Worm (Caenorhabditis elegans): ENCODE data around the gene ZK757.2.

ZK757.2 gene

ce11 chrIII:9878828-9879227 lies at the start of gene ZK757.2:
Gene ZK757.2 (minus strand): TSS chrIII:9878928.
- no peak for TF ChIP-seq tbx-37 (GFP tag; conservative IDR thresholded peaks at IDR 0.05)
- TF ChIP-seq ama-1 (optimal IDR thresholded peaks at IDR 0.05), result no peak
- no peak for TF ChIP-seq ets-7 (tag; optimal IDR thresholded peaks at IDR 0.05)
- TF ChIP-seq aly-1 (tag; optimal IDR thresholded peaks at IDR 0.05), result no peak
- no peak for TF ChIP-seq hmbx-1 (tag; optimal IDR thresholded peaks at IDR 0.05)
- no peak for TF ChIP-seq F13C5.2 (tag; optimal IDR thresholded peaks at IDR 0.05)
- no peak for TF ChIP-seq tra-4 (tag; optimal IDR thresholded peaks at IDR 0.05)
- no peak for TF ChIP-seq sea-1 (GFP tag; conservative IDR thresholded peaks at IDR 0.05)
- no peak for TF ChIP-seq hmg-4 (GFP tag; optimal IDR thresholded peaks at IDR 0.05)
- TF ChIP-seq hnd-1 (tag; optimal IDR thresholded peaks at IDR 0.05), result no peak
- TF ChIP-seq scrt-1 (GFP tag; IDR thresholded peaks at IDR 0.05), result no peak
- no peak for TF ChIP-seq ceh-13 (GFP tag; optimal IDR thresholded peaks at IDR 0.05)
- TF ChIP-seq pes-1 (GFP tag; IDR thresholded peaks at IDR 0.05), result no peak
- TF ChIP-seq B0310.2 (tag; optimal IDR thresholded peaks at IDR 0.05), result no peak
- TF ChIP-seq ceh-36 (tag; optimal IDR thresholded peaks at IDR 0.05), result no peak

- TF ChIP-seq flt-1 (GFP tag; IDR thresholded peaks at IDR 0.05) (no peak), tbx-11 (GFP tag; IDR thresholded peaks at IDR 0.05) (no peak), ama-1 (optimal IDR thresholded peaks at IDR 0.05) (no peak), sea-1 (GFP tag; conservative IDR thresholded peaks at IDR 0.05) (no peak), ceh-36 (tag; optimal IDR thresholded peaks at IDR 0.05) (no peak), hnd-1 (tag; optimal IDR thresholded peaks at IDR 0.05) (no peak), F13C5.2 (tag; optimal IDR thresholded peaks at IDR 0.05) (no peak)
These were observed 48.6 kb upstream of the ZK757.2 start, which contains the start of gene ttr-2 for ce11 chrIII:9927378-9927777. Gene ttr-2 (plus strand): TSS chrIII:9927769.

DNA sequence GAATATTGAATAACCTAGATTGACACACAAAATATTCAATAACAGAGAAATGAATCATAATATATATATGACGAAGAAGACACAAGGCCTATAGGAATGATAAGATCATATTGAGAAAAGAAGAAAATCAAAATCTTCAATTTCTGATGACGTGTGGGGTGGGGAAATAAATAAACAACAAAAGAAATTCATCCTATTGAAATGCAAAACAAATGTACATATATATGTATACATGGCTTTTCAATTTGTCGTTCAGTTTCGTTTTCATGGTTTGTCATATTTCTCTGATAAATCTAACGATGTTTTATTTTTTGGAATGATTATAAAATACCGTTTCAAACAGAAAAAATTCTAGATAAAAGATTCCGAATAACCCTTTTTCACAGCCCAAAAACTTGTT lies 47.9 kb upstream of the ZK757.2 start, which contains the start of gene ttr-3:
TSS of gene ttr-3 (minus strand) at position 101 of the 400 bp plus-strand sequence.
- TF ChIP-seq ceh-13 (GFP tag; optimal IDR thresholded peaks at IDR 0.05) (no peak), tra-4 (tag; optimal IDR thresholded peaks at IDR 0.05) (no peak), hmg-4 (GFP tag; optimal IDR thresholded peaks at IDR 0.05) (no peak), hmbx-1 (tag; optimal IDR thresholded peaks at IDR 0.05) (no peak), hnd-1 (tag; optimal IDR thresholded peaks at IDR 0.05) (no peak), tbx-11 (GFP tag; IDR thresholded peaks at IDR 0.05) (no peak), ets-7 (tag; optimal IDR thresholded peaks at IDR 0.05) (no peak), tbx-37 (GFP tag; conservative IDR thresholded peaks at IDR 0.05) (no peak), scrt-1 (GFP tag; IDR thresholded peaks at IDR 0.05) (no peak), B0310.2 (tag; optimal IDR thresholded peaks at IDR 0.05) (no peak), flt-1 (GFP tag; IDR thresholded peaks at IDR 0.05) (no peak), ama-1 (optimal IDR thresholded peaks at IDR 0.05) (no peak), pes-1 (GFP tag; IDR thresholded peaks at IDR 0.05) (no peak), aly-1 (tag; optimal IDR thresholded peaks at IDR 0.05) (no peak), sea-1 (GFP tag; conservative IDR thresholded peaks at IDR 0.05) (no peak), F13C5.2 (tag; optimal IDR thresholded peaks at IDR 0.05) (no peak), ceh-36 (tag; optimal IDR thresholded peaks at IDR 0.05) (no peak)

DNA sequence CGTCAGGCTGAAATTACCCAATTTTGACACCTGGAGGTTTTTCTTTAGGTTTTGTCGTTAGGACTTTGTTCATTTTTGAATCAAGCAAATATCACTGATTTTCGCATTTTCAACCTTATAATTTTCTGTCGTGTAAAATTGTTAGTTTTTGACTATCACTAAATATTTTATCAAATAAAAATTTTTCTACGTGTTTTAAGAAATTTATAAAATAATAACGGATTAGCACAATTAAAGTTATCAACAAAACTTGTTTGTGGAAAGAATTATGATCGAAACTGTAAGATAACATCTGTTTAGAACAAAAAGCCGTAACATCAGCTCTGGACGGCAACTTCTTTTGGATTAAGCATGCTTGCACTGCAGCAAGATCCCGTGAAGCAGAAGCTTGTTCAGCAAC lies 44.1 kb upstream of the ZK757.2 start, which contains the start of gene cbp-2:
TSS of gene cbp-2 (plus strand) at position 301 of the 400 bp plus-strand sequence.
- TF ChIP-seq hmbx-1 (tag; optimal IDR thresholded peaks at IDR 0.05), result no peak
- TF ChIP-seq B0310.2 (tag; optimal IDR thresholded peaks at IDR 0.05), result no peak
- TF ChIP-seq sea-1 (GFP tag; conservative IDR thresholded peaks at IDR 0.05), result no peak
- TF ChIP-seq hnd-1 (tag; optimal IDR thresholded peaks at IDR 0.05), result no peak
- no peak for TF ChIP-seq ceh-36 (tag; optimal IDR thresholded peaks at IDR 0.05)
- TF ChIP-seq tbx-37 (GFP tag; conservative IDR thresholded peaks at IDR 0.05), result no peak
- TF ChIP-seq scrt-1 (GFP tag; IDR thresholded peaks at IDR 0.05), result no peak
- TF ChIP-seq ets-7 (tag; optimal IDR thresholded peaks at IDR 0.05), result no peak
- TF ChIP-seq pes-1 (GFP tag; IDR thresholded peaks at IDR 0.05), result no peak
- no peak for TF ChIP-seq ama-1 (optimal IDR thresholded peaks at IDR 0.05)

DNA sequence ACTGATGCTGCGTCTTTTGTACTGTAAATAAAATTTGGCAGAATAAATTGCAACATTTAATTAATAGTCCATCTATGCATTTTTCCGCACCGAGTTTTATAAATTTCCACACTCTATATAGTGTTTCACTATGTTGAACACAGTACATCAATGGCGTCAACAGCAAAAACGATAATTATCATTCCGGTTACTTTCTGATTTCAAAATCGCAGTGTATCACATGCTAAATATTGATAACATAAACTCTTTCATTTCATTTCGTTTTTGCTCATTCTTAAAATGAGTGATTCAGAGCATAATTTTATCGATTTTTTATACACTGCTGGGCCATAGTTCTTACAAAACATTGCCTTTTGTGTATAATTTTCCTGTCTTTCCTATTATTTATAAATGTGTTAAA lies 43.6 kb upstream of the ZK757.2 start:
- TF ChIP-seq tra-4 (tag; optimal IDR thresholded peaks at IDR 0.05) (no peak), hmg-4 (GFP tag; optimal IDR thresholded peaks at IDR 0.05) (no peak), F13C5.2 (tag; optimal IDR thresholded peaks at IDR 0.05) (no peak), ceh-36 (tag; optimal IDR thresholded peaks at IDR 0.05) (no peak), sea-1 (GFP tag; conservative IDR thresholded peaks at IDR 0.05) (no peak), tbx-11 (GFP tag; IDR thresholded peaks at IDR 0.05) (no peak), ets-7 (tag; optimal IDR thresholded peaks at IDR 0.05) (no peak), hnd-1 (tag; optimal IDR thresholded peaks at IDR 0.05) (no peak), flt-1 (GFP tag; IDR thresholded peaks at IDR 0.05) (no peak), hmbx-1 (tag; optimal IDR thresholded peaks at IDR 0.05) (no peak), ama-1 (optimal IDR thresholded peaks at IDR 0.05) (no peak), B0310.2 (tag; optimal IDR thresholded peaks at IDR 0.05) (no peak), scrt-1 (GFP tag; IDR thresholded peaks at IDR 0.05) (no peak), pes-1 (GFP tag; IDR thresholded peaks at IDR 0.05) (no peak), ceh-13 (GFP tag; optimal IDR thresholded peaks at IDR 0.05) (no peak)

DNA sequence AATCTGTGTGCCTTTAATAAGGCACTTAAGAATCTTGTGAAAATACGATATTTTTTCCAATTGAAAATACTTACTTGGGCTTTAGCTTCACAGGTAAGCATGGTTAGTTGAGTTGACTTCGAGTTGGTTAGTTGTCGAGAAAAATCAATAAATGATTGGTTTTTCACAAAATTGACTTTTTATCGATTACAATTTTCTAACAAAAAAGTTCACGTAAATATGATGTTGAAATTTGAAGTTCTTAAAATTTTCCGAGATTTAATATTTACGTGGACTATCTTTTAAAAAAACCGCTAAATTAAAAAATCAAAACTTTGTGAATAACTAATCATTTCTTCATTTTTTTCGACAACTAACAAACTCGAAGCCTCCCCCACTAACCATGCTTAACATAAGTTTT lies 42.0 kb upstream of the ZK757.2 start, which contains the start of gene F40F12.3:
TSS of gene F40F12.3 (minus strand) at position 101 of the 400 bp plus-strand sequence.
- no peak for TF ChIP-seq tra-4 (tag; optimal IDR thresholded peaks at IDR 0.05)
- TF ChIP-seq B0310.2 (tag; optimal IDR thresholded peaks at IDR 0.05), result no peak

ce11 chrIII:9913722-9914121 lies 35.0 kb upstream of the ZK757.2 start, which contains the start of gene cbp-3:
Gene cbp-3 (plus strand): TSS chrIII:9913993.
- TF ChIP-seq aly-1 (tag; optimal IDR thresholded peaks at IDR 0.05), result no peak
- TF ChIP-seq F13C5.2 (tag; optimal IDR thresholded peaks at IDR 0.05), result no peak
- TF ChIP-seq ama-1 (optimal IDR thresholded peaks at IDR 0.05), result no peak
- no peak for TF ChIP-seq ets-7 (tag; optimal IDR thresholded peaks at IDR 0.05)
- TF ChIP-seq hmbx-1 (tag; optimal IDR thresholded peaks at IDR 0.05), result no peak
- TF ChIP-seq B0310.2 (tag; optimal IDR thresholded peaks at IDR 0.05), result no peak
- TF ChIP-seq tra-4 (tag; optimal IDR thresholded peaks at IDR 0.05), result no peak
- TF ChIP-seq pes-1 (GFP tag; IDR thresholded peaks at IDR 0.05), result no peak
- no peak for TF ChIP-seq flt-1 (GFP tag; IDR thresholded peaks at IDR 0.05)
- TF ChIP-seq tbx-37 (GFP tag; conservative IDR thresholded peaks at IDR 0.05), result no peak
- TF ChIP-seq tbx-11 (GFP tag; IDR thresholded peaks at IDR 0.05), result no peak

DNA sequence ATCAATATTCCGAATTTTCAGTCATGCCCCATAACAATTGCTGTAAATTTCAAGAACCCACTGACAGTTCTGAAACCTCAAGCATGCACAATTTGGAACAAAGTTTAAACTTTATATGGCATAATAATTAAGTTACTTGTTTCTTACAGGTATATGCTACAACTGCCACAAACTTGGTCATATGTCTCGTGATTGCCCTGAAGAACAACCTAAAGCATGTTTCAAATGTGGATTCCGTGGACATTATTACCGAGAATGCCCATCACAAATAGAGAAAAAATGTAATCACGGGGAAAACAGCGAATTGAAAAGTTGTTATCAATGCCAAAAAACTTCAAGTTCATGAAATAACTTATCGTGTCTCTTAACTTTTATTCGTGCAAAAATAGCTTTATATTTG lies 34.3 kb upstream of the ZK757.2 start:
- TF ChIP-seq hnd-1 (tag; optimal IDR thresholded peaks at IDR 0.05) (no peak), tbx-11 (GFP tag; IDR thresholded peaks at IDR 0.05) (no peak), ama-1 (optimal IDR thresholded peaks at IDR 0.05) (no peak), tbx-37 (GFP tag; conservative IDR thresholded peaks at IDR 0.05) (no peak), sea-1 (GFP tag; conservative IDR thresholded peaks at IDR 0.05) (no peak), hmg-4 (GFP tag; optimal IDR thresholded peaks at IDR 0.05) (no peak), B0310.2 (tag; optimal IDR thresholded peaks at IDR 0.05) (no peak), ets-7 (tag; optimal IDR thresholded peaks at IDR 0.05) (no peak)

All from whole organism, early embryonic.